Fruit fly (Drosophila melanogaster) whole organism, embryonic: Measurements from ENCODE around the gene Atg6.

Source experiments
- CG10462 ChIP-seq: fragments of 200-800 bp; sonication (Bioruptor generic); optimal IDR thresholded peaks from 2 replicates; lab custom pipeline; 2016; ENCODE audit warnings: missing biosample characterization, missing genetic modification characterization
- CG10543 ChIP-seq: fragments of 200-800 bp; sonication (Bioruptor generic); optimal IDR thresholded peaks from 3 replicates; lab custom pipeline; 2017; ENCODE audit warnings: missing biosample characterization, mild to moderate bottlenecking, missing genetic modification characterization, moderate library complexity
- CG11093 ChIP-seq: fragments of 200-800 bp; sonication (Bioruptor generic); IDR thresholded peaks from 3 replicates; pipeline ENCODE4 v1.3.6; 2022; ENCODE audit warnings: missing biosample characterization, missing genetic modification characterization
- CG11723 ChIP-seq: fragments of 200-800 bp; sonication (Bioruptor generic); optimal IDR thresholded peaks from 2 replicates; lab custom pipeline; 2017; ENCODE audit warnings: missing biosample characterization, mild to moderate bottlenecking, missing genetic modification characterization
- CG12155 ChIP-seq: fragments of 200-800 bp; sonication (Bioruptor generic); optimal IDR thresholded peaks from 3 replicates; lab custom pipeline; 2016; ENCODE audit warnings: missing biosample characterization, missing genetic modification characterization
- CG15073 ChIP-seq: fragments of 200-800 bp; sonication (Bioruptor generic); optimal IDR thresholded peaks from 2 replicates; lab custom pipeline; 2016; ENCODE audit warnings: missing biosample characterization, missing genetic modification characterization
- CG15479 ChIP-seq: fragments of 200-800 bp; sonication (Bioruptor generic); optimal IDR thresholded peaks from 3 replicates; lab custom pipeline; 2019; ENCODE audit warnings: missing biosample characterization, mild to moderate bottlenecking, missing genetic modification characterization, moderate library complexity
- CG17829 ChIP-seq: fragments of 200-800 bp; optimal IDR thresholded peaks from 2 replicates; lab custom pipeline; 2019; ENCODE audit warnings: missing biosample characterization, mild to moderate bottlenecking, missing genetic modification characterization, moderate library complexity
- CG32532 ChIP-seq: fragments of 200-800 bp; sonication (Bioruptor generic); IDR thresholded peaks from 2 replicates; pipeline ENCODE4 v1.3.6; 2022; ENCODE audit warnings: missing biosample characterization, missing genetic modification characterization
- CG4730 ChIP-seq: fragments of 200-800 bp; sonication (Bioruptor generic); IDR thresholded peaks from 2 replicates; pipeline ENCODE4 v1.3.6; 2022; ENCODE audit warnings: missing biosample characterization, missing genetic modification characterization
- CG7928 ChIP-seq: fragments of 200-800 bp; sonication (Bioruptor generic); optimal IDR thresholded peaks from 2 replicates; lab custom pipeline; 2017; ENCODE audit warnings: missing biosample characterization, mild to moderate bottlenecking, missing genetic modification characterization
- CG9727 ChIP-seq: fragments of 200-800 bp; sonication (Bioruptor generic); optimal IDR thresholded peaks from 3 replicates; lab custom pipeline; 2017; ENCODE audit warnings: missing biosample characterization, mild to moderate bottlenecking, missing genetic modification characterization
- CG9932 ChIP-seq: fragments of 200-800 bp; sonication (Bioruptor generic); IDR thresholded peaks from 2 replicates; pipeline ENCODE4 v1.3.6; 2022; ENCODE audit warnings: missing biosample characterization, missing genetic modification characterization
- Dip3 ChIP-seq: fragments of 200-800 bp; sonication (Bioruptor generic); optimal IDR thresholded peaks from 3 replicates; lab custom pipeline; 2016; ENCODE audit warnings: missing biosample characterization, missing genetic modification characterization
- Hr39 ChIP-seq: fragments of >200 bp; optimal IDR thresholded peaks from 2 replicates; lab custom pipeline; 2017
- Hr78 ChIP-seq, 2 experiments: fragments of 200-800 bp in 1 of 2; fragments of >200 bp in 1 of 2; sonication (Bioruptor generic) in 1 of 2; optimal IDR thresholded peaks; 2 replicates each; lab custom pipeline; 2017 to 2019; ENCODE audit warnings: missing biosample characterization in 2 of 2, missing genetic modification characterization in 2 of 2, mild to moderate bottlenecking in 1 of 2, moderate library complexity in 1 of 2
- MBD-R2 ChIP-seq: fragments of 200-800 bp; sonication (Bioruptor generic); IDR thresholded peaks from 2 replicates; pipeline ENCODE4 v1.3.6; 2022; ENCODE audit warnings: missing biosample characterization, missing genetic modification characterization
- Med ChIP-seq: fragments of 200-800 bp; sonication (Bioruptor generic); peaks from one replicate; lab custom pipeline; 2016; ENCODE audit warnings: missing biosample characterization, missing genetic modification characterization, mild to moderate bottlenecking, inconsistent platforms, moderate library complexity
- Meics ChIP-seq: fragments of 200-800 bp; sonication (Bioruptor generic); optimal IDR thresholded peaks from 2 replicates; lab custom pipeline; 2017; ENCODE audit warnings: missing biosample characterization, mild to moderate bottlenecking, missing genetic modification characterization
- Rx ChIP-seq: fragments of 200-800 bp; sonication (Bioruptor generic); IDR thresholded peaks from 2 replicates; pipeline ENCODE4 v1.3.6; 2022; ENCODE audit warnings: missing biosample characterization, missing genetic modification characterization
- TFAM ChIP-seq: fragments of 200-800 bp; sonication (Bioruptor generic); optimal IDR thresholded peaks from 2 replicates; lab custom pipeline; 2017; ENCODE audit warnings: missing biosample characterization, missing genetic modification characterization, inconsistent platforms
- Taf1 ChIP-seq: fragments of 200-800 bp; sonication (Bioruptor generic); IDR thresholded peaks from 2 replicates; pipeline ENCODE4 v1.3.6; 2022; ENCODE audit warnings: missing biosample characterization, missing genetic modification characterization
- aop ChIP-seq: fragments of 200-800 bp; sonication (Bioruptor generic); IDR thresholded peaks from 2 replicates; pipeline ENCODE4 v1.3.6; 2022; ENCODE audit warnings: missing biosample characterization, missing genetic modification characterization
- ap ChIP-seq: fragments of 200-800 bp; sonication (Bioruptor generic); IDR thresholded peaks from 2 replicates; pipeline ENCODE4 v1.3.6; 2022; ENCODE audit warnings: missing biosample characterization, missing genetic modification characterization
- ara ChIP-seq: fragments of 200-800 bp; sonication (Bioruptor generic); IDR thresholded peaks from 2 replicates; pipeline ENCODE4 v1.3.6; 2022; ENCODE audit warnings: missing biosample characterization, missing genetic modification characterization
- crol ChIP-seq: fragments of 200-800 bp; sonication (Bioruptor generic); IDR thresholded peaks from 2 replicates; pipeline ENCODE4 v1.3.6; 2022; ENCODE audit warnings: missing biosample characterization, missing genetic modification characterization
- crp ChIP-seq, 2 experiments: fragments of 200-800 bp; sonication (Bioruptor generic); optimal IDR thresholded peaks; 2 replicates in 1 of 2; 3 replicates in 1 of 2; lab custom pipeline; 2017; ENCODE audit warnings: missing biosample characterization in 2 of 2, missing genetic modification characterization in 2 of 2, mild to moderate bottlenecking in 1 of 2, moderate library complexity in 1 of 2
- dysf ChIP-seq: fragments of 200-800 bp; sonication (Bioruptor generic); IDR thresholded peaks from 3 replicates; pipeline ENCODE4 v1.3.6; 2022; ENCODE audit warnings: missing biosample characterization, missing genetic modification characterization
- ewg ChIP-seq: fragments of 200-800 bp; sonication (Bioruptor generic); optimal IDR thresholded peaks from 3 replicates; lab custom pipeline; 2017; ENCODE audit warnings: mild to moderate bottlenecking, missing biosample characterization, missing genetic modification reagents, missing genetic modification characterization
- hkb ChIP-seq, 2 experiments: fragments of 200-800 bp in 1 of 2; fragments of >200 bp in 1 of 2; sonication (Bioruptor generic) in 1 of 2; IDR thresholded peaks in 1 of 2; optimal IDR thresholded peaks in 1 of 2; 2 replicates each; pipeline versions ENCODE4 v1.3.6 to Lab custom; 2017 to 2022; ENCODE audit warnings: missing biosample characterization in 1 of 2, missing genetic modification characterization in 1 of 2
- kay ChIP-seq: fragments of 200-800 bp; sonication (Bioruptor generic); optimal IDR thresholded peaks from 2 replicates; lab custom pipeline; 2016; ENCODE audit warnings: missing biosample characterization, missing genetic modification characterization
- lbe ChIP-seq: fragments of 200-800 bp; sonication (Bioruptor generic); optimal IDR thresholded peaks from 2 replicates; lab custom pipeline; 2016; ENCODE audit warnings: missing biosample characterization, mild to moderate bottlenecking, missing genetic modification characterization
- lov ChIP-seq, 2 experiments: fragments of 200-800 bp in 1 of 2; fragments of >200 bp in 1 of 2; sonication (Bioruptor generic) in 1 of 2; IDR thresholded peaks in 1 of 2; optimal IDR thresholded peaks in 1 of 2; 2 replicates in 1 of 2; 3 replicates in 1 of 2; pipeline versions ENCODE4 v1.3.6 to Lab custom; 2017 to 2022; ENCODE audit warnings: missing biosample characterization in 1 of 2, missing genetic modification characterization in 1 of 2
- nerfin-2 ChIP-seq: fragments of 200-800 bp; sonication (Bioruptor generic); IDR thresholded peaks from 2 replicates; pipeline ENCODE4 v1.3.6; 2022; ENCODE audit warnings: missing biosample characterization, missing genetic modification characterization; ENCODE audit not compliant: partially characterized antibody
- nom ChIP-seq: fragments of 200-800 bp; sonication (Bioruptor generic); optimal IDR thresholded peaks from 2 replicates; lab custom pipeline; 2017; ENCODE audit warnings: missing biosample characterization, missing genetic modification characterization, mild to moderate bottlenecking, moderate library complexity, missing genetic modification reagents
- onecut ChIP-seq: fragments of 200-800 bp; sonication (Bioruptor generic); IDR thresholded peaks from 2 replicates; pipeline ENCODE4 v1.3.6; 2022; ENCODE audit warnings: missing biosample characterization, missing genetic modification characterization
- psq ChIP-seq: fragments of 200-800 bp; sonication (Bioruptor generic); optimal IDR thresholded peaks from 2 replicates; lab custom pipeline; 2017; ENCODE audit warnings: missing biosample characterization, missing genetic modification characterization
- pzg ChIP-seq: fragments of 200-800 bp; sonication (Bioruptor generic); optimal IDR thresholded peaks from 3 replicates; lab custom pipeline; 2018; ENCODE audit warnings: missing biosample characterization, mild to moderate bottlenecking, missing genetic modification characterization, moderate library complexity
- so ChIP-seq: fragments of 200-800 bp; sonication (Bioruptor generic); IDR thresholded peaks from 3 replicates; pipeline ENCODE4 v1.3.6; 2022; ENCODE audit warnings: missing biosample characterization, missing genetic modification characterization
- sr ChIP-seq: fragments of 200-800 bp; sonication (Bioruptor generic); IDR thresholded peaks from 3 replicates; pipeline ENCODE4 v1.3.6; 2022; ENCODE audit warnings: missing biosample characterization, missing genetic modification characterization
- yki ChIP-seq: fragments of >200 bp; optimal IDR thresholded peaks from 3 replicates; lab custom pipeline; 2018

Gene Atg6

dm6 chr3R:24046580-24047225 lies 3.9 kb downstream of the Atg6 start (continued):
- TF ChIP-seq CG10543 (GFP tag; lab: Kevin White, UChicago) (peak; percentile 24), yki (lab: Kevin White, UChicago) (peak; percentile 20), Hr78 (GFP tag; optimal IDR thresholded peaks at IDR 0.05; lab: Kevin White, UChicago) (no peak), psq (GFP tag; lab: Kevin White, UChicago) (peak; percentile 90), Taf1 (GFP tag; lab: Robert Waterston, UW) (no peak), CG9932 (GFP tag; lab: Robert Waterston, UW) (no peak), CG11723 (no peak), CG11093 (GFP tag; lab: Robert Waterston, UW) (no peak), CG32532 (GFP tag; lab: Robert Waterston, UW) (0 out of 2 replicates have a peak, but pooled peaks have one; percentile 4)

DNA sequence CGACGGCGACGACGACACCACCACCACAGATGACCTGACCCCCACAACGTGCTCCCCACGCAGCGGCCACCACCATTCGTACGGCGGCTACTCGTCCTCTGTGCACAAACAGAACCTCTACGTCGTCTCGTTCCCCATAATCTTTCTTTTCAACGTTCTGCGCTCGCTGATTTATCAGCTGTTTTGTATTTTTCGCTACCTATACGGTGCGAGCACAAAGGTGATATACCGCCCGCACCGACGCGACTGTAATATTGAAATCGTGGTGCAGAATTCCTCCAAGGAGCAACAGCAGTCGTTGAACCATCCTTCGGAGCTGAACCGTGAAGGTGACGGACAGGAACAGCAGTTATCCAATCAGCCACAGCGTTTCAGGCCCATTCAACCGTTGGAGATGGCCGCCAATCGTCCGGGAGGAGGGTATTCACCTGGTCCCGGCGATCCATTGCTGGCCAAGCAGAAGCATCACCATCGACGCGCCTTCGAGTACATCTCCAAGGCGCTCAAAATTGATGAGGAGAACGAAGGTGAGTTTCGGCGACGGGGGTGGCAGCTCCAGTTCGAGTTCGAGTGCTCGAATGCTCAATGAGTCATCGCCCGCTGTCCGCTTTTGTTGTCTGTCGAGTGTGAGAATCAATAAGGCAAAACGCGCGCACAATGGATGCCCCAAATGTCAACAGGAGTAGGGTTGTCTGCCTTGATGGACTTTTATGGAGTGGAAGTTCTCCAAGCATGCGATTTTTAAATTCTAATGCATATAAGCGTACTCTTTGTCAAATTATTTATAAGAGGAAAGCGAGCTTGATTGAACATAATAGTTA lies 11.6 kb downstream of the Atg6 start, which contains the start of gene Miro:
Gene Miro (minus strand): TSS at position 112 of the 821 bp plus-strand sequence.
- no peak for TF ChIP-seq CG7928 (GFP tag; lab: Kevin White, UChicago)
- TF ChIP-seq MBD-R2 (GFP tag; lab: Robert Waterston, UW), result peak; percentile 52; the same call in 1 of the 2 replicates
- no peak for TF ChIP-seq sr (GFP tag; lab: Robert Waterston, UW)
- no peak for TF ChIP-seq aop (GFP tag; lab: Robert Waterston, UW)
- TF ChIP-seq Med, result peak; percentile 26
- TF ChIP-seq nom (GFP tag; lab: Kevin White, UChicago), result peak; percentile 63
- TF ChIP-seq CG32532 (GFP tag; lab: Robert Waterston, UW), result no peak
- no peak for TF ChIP-seq Hr39 (lab: Kevin White, UChicago)
- no peak for TF ChIP-seq hkb (optimal IDR thresholded peaks at IDR 0.05; lab: Kevin White, UChicago)
- no peak for TF ChIP-seq hkb (GFP tag; IDR thresholded peaks at IDR 0.05; lab: Robert Waterston, UW)
- no peak for TF ChIP-seq CG9727 (GFP tag; lab: Kevin White, UChicago)
- 0 out of 2 replicates have a peak, but pooled peaks have one; percentile 12 for TF ChIP-seq Rx (GFP tag; lab: Robert Waterston, UW)
- TF ChIP-seq kay (GFP tag; lab: Kevin White, UChicago), result peak; percentile 15
- TF ChIP-seq CG15479 (GFP tag; lab: Kevin White, UChicago), result no peak
- TF ChIP-seq ap (GFP tag; lab: Robert Waterston, UW), result no peak
- TF ChIP-seq ara (GFP tag; lab: Robert Waterston, UW), result 0 out of 2 replicates have a peak, but pooled peaks have one; percentile 13
- no peak for TF ChIP-seq ewg (GFP tag; lab: Kevin White, UChicago)
- peak; percentile 23 for TF ChIP-seq lbe (GFP tag; lab: Kevin White, UChicago)
- peak in 1 of 2 experiments; percentile 71 for TF ChIP-seq crp (GFP tag; optimal IDR thresholded peaks at IDR 0.05; lab: Kevin White, UChicago)
- TF ChIP-seq lov (optimal IDR thresholded peaks at IDR 0.05; lab: Kevin White, UChicago), result no peak
- no peak for TF ChIP-seq lov (GFP tag; IDR thresholded peaks at IDR 0.05; lab: Robert Waterston, UW)
- no peak for TF ChIP-seq CG10462 (GFP tag; lab: Kevin White, UChicago)
- peak; percentile 70 for TF ChIP-seq CG15073 (GFP tag; lab: Kevin White, UChicago)
- TF ChIP-seq Meics, result no peak
- TF ChIP-seq pzg, result peak; percentile 3
- no peak for TF ChIP-seq nerfin-2 (GFP tag; lab: Robert Waterston, UW)
- no peak; the same call in 1 of the 2 replicates for TF ChIP-seq crol (GFP tag; lab: Robert Waterston, UW)
- no peak for TF ChIP-seq Dip3 (GFP tag; lab: Kevin White, UChicago)
- peak; percentile 92 for TF ChIP-seq CG12155 (GFP tag; lab: Kevin White, UChicago)
- TF ChIP-seq dysf (GFP tag; lab: Robert Waterston, UW), result no peak
- no peak for TF ChIP-seq so (GFP tag; lab: Robert Waterston, UW)
- peak; percentile 31; the same call in 1 of the 2 replicates for TF ChIP-seq onecut (GFP tag; lab: Robert Waterston, UW)
- no peak for TF ChIP-seq CG4730 (GFP tag; lab: Robert Waterston, UW)
- TF ChIP-seq TFAM (GFP tag; lab: Kevin White, UChicago), result no peak
- TF ChIP-seq CG17829 (tag; lab: Kevin White, UChicago), result no peak
- TF ChIP-seq, all 482 proteins: peak for 12
